Worm (Caenorhabditis elegans): ENCODE data around the gene F54C9.3.

F54C9.3 gene

DNA sequence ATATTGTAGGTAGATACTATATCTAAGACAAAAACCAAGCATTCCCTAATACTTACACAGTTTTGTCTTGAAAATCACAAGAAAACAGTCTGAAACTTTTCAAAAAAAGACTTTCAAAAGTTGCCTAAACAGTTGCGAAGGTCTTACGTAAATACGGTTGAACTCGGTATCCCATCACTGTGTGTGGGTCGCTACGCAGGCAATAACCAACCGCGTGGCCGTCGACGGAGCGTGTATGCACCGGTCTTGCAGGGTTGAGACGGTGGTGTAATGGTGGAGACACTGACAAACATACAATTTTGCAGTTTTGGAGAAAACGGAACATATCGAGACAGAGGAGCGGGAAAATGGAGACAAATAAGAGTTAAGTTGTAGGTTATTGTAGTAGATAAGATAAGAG lies 5.4 kb downstream of the F54C9.3 start, which contains the start of gene iff-2:
Gene iff-2, minus strand, starts transcription at position 141 of the 400 bp plus-strand sequence.
- TF ChIP-seq elt-1 (tag; optimal IDR thresholded peaks at IDR 0.05): peak; percentile 92
- TF ChIP-seq ceh-28 (tag; optimal IDR thresholded peaks at IDR 0.05): peak; percentile 94
- TF ChIP-seq eor-1 (tag; optimal IDR thresholded peaks at IDR 0.05): peak in 1 of 2 experiments; percentile 82
- TF ChIP-seq pqm-1 (tag; optimal IDR thresholded peaks at IDR 0.05): peak; percentile 99
- TF ChIP-seq ztf-11 (tag; optimal IDR thresholded peaks at IDR 0.05): peak; percentile 22
- peak; percentile 77 for TF ChIP-seq nhr-28 (tag; optimal IDR thresholded peaks at IDR 0.05)
- TF ChIP-seq nhr-77 (tag; optimal IDR thresholded peaks at IDR 0.05): peak; percentile 94
- peak; percentile 96 for TF ChIP-seq unc-62 (GFP tag; optimal IDR thresholded peaks at IDR 0.05)
- TF ChIP-seq sea-2 (GFP tag; optimal IDR thresholded peaks at IDR 0.05): no peak
- peak; percentile 83 for TF ChIP-seq ZK546.5 (tag; optimal IDR thresholded peaks at IDR 0.05)
- peak; percentile 96 for TF ChIP-seq fos-1 (tag; optimal IDR thresholded peaks at IDR 0.05)
- TF ChIP-seq daf-12 (tag; optimal IDR thresholded peaks at IDR 0.05): no peak
- TF ChIP-seq nhr-12 (tag; optimal IDR thresholded peaks at IDR 0.05): no peak
- peak; percentile 98 for TF ChIP-seq nhr-43 (tag; optimal IDR thresholded peaks at IDR 0.05; ENCODE audit: poor library complexity, severe bottlenecking)
- TF ChIP-seq nhr-25 (tag; optimal IDR thresholded peaks at IDR 0.05): peak; percentile 100
- TF ChIP-seq fkh-10 (GFP tag; optimal IDR thresholded peaks at IDR 0.05): peak; percentile 99
- peak; percentile 97 for TF ChIP-seq egl-27 (tag; optimal IDR thresholded peaks at IDR 0.05)
- peak; percentile 60 to 99 (median 98) for TF ChIP-seq elt-3 (tag; optimal IDR thresholded peaks at IDR 0.05)
- TF ChIP-seq lin-15B (tag; optimal IDR thresholded peaks at IDR 0.05): peak; percentile 100
- TF ChIP-seq snpc-4 (tag; optimal IDR thresholded peaks at IDR 0.05): peak; percentile 95
- TF ChIP-seq nhr-11 (tag; optimal IDR thresholded peaks at IDR 0.05): peak; percentile 99
- TF ChIP-seq aly-2 (tag; optimal IDR thresholded peaks at IDR 0.05): peak; percentile 53
- TF ChIP-seq fkh-2 (tag; optimal IDR thresholded peaks at IDR 0.05): peak; percentile 67
- TF ChIP-seq mml-1 (tag; optimal IDR thresholded peaks at IDR 0.05): no peak
- peak; percentile 100 for TF ChIP-seq lin-39 (tag; optimal IDR thresholded peaks at IDR 0.05)
- peak; percentile 100 for TF ChIP-seq nhr-23 (tag; optimal IDR thresholded peaks at IDR 0.05)
- peak; percentile 94 for TF ChIP-seq R02D3.7 (tag; optimal IDR thresholded peaks at IDR 0.05)
- peak; percentile 95 for TF ChIP-seq ama-1 (optimal IDR thresholded peaks at IDR 0.05)
- TF ChIP-seq jun-1 (tag; optimal IDR thresholded peaks at IDR 0.05): peak; percentile 99
- peak; percentile 52 for TF ChIP-seq unc-39 (tag; optimal IDR thresholded peaks at IDR 0.05)
- peak; percentile 85 for TF ChIP-seq nhr-76 (tag; optimal IDR thresholded peaks at IDR 0.05)
- TF ChIP-seq nfya-1 (tag; optimal IDR thresholded peaks at IDR 0.05; ENCODE audit: insufficient read depth): peak; percentile 99
- peak; percentile 88 for TF ChIP-seq ztf-4 (tag; optimal IDR thresholded peaks at IDR 0.05)
- TF ChIP-seq tbx-2 (tag; optimal IDR thresholded peaks at IDR 0.05): peak; percentile 94
- peak; percentile 29 for TF ChIP-seq nhr-67 (tag; optimal IDR thresholded peaks at IDR 0.05)
- peak; percentile 77 for TF ChIP-seq zag-1 (tag; optimal IDR thresholded peaks at IDR 0.05)
- TF ChIP-seq hmg-11 (tag; optimal IDR thresholded peaks at IDR 0.05): peak; percentile 97
- peak; percentile 73 for TF ChIP-seq ceh-16 (tag; optimal IDR thresholded peaks at IDR 0.05)
- TF ChIP-seq elt-2 (tag; optimal IDR thresholded peaks at IDR 0.05): peak; percentile 97
- TF ChIP-seq ceh-9 (tag; optimal IDR thresholded peaks at IDR 0.05): no peak
- TF ChIP-seq mdl-1 (tag; optimal IDR thresholded peaks at IDR 0.05): peak; percentile 92
- peak; percentile 96 for TF ChIP-seq skn-1 (tag; optimal IDR thresholded peaks at IDR 0.05)
- no peak for TF ChIP-seq nhr-237 (tag; optimal IDR thresholded peaks at IDR 0.05)
- peak; percentile 93 for TF ChIP-seq ceh-82 (tag; optimal IDR thresholded peaks at IDR 0.05)
- TF ChIP-seq lsy-12 (tag; optimal IDR thresholded peaks at IDR 0.05): peak; percentile 99
- TF ChIP-seq pha-4 (tag; optimal IDR thresholded peaks at IDR 0.05): peak; percentile 100
- peak; percentile 99 for TF ChIP-seq egl-5 (tag; optimal IDR thresholded peaks at IDR 0.05)
